Worm (Caenorhabditis elegans) whole organism, late embryonic: Measurements from ENCODE around the gene npp-23.

Source experiments
- C08G9.2 ChIP-seq: sonication (generic microtip); optimal IDR thresholded peaks from 2 replicates; lab custom pipeline; 2016; ENCODE audit warnings: mild to moderate bottlenecking, missing genetic modification characterization, moderate library complexity, missing compliant biosample characterization
- F13H6.1 ChIP-seq: sonication (generic microtip); optimal IDR thresholded peaks from 2 replicates; lab custom pipeline; 2016; ENCODE audit warnings: missing genetic modification characterization, missing compliant biosample characterization
- K02D7.2 ChIP-seq: sonication (generic microtip); optimal IDR thresholded peaks from 2 replicates; lab custom pipeline; 2017; ENCODE audit warnings: mild to moderate bottlenecking, missing genetic modification characterization, missing compliant biosample characterization
- ahr-1 ChIP-seq: sonication (generic microtip); optimal IDR thresholded peaks from 2 replicates; lab custom pipeline; 2016; ENCODE audit warnings: missing genetic modification characterization, missing compliant biosample characterization
- ama-1 ChIP-seq: fragments of 150-350 bp; optimal IDR thresholded peaks from 2 replicates; lab custom pipeline; 2014
- ceh-48 ChIP-seq: sonication (generic microtip); optimal IDR thresholded peaks from 2 replicates; lab custom pipeline; 2016; ENCODE audit warnings: missing genetic modification characterization, inconsistent platforms, missing compliant biosample characterization
- dmd-4 ChIP-seq: sonication (generic microtip); optimal IDR thresholded peaks from 2 replicates; lab custom pipeline; 2016; ENCODE audit warnings: borderline replicate concordance, missing genetic modification characterization, missing compliant biosample characterization
- fkh-10 ChIP-seq: fragments of 150-350 bp; optimal IDR thresholded peaks from 2 replicates; lab custom pipeline; 2014; ENCODE audit warnings: missing biosample characterization, missing genetic modification reagents, missing genetic modification characterization
- nhr-11 ChIP-seq: fragments of 150-350 bp; optimal IDR thresholded peaks from 2 replicates; lab custom pipeline; 2014; ENCODE audit warnings: missing biosample characterization, missing genetic modification characterization
- pax-1 ChIP-seq: fragments of 150-350 bp; optimal IDR thresholded peaks from 2 replicates; lab custom pipeline; 2014; ENCODE audit warnings: missing biosample characterization, missing genetic modification characterization
- pha-4 ChIP-seq: fragments of 150-350 bp; optimal IDR thresholded peaks from 2 replicates; lab custom pipeline; 2018; ENCODE audit warnings: missing biosample characterization, missing genetic modification reagents, missing genetic modification characterization
- tbx-2 ChIP-seq: sonication (generic microtip); optimal IDR thresholded peaks from 2 replicates; lab custom pipeline; 2016; ENCODE audit warnings: missing genetic modification characterization, missing compliant biosample characterization
- unc-3 ChIP-seq, 2 experiments: fragments of 200-800 bp in 1 of 2; sonication (Bioruptor generic) in 1 of 2; sonication (generic microtip) in 1 of 2; conservative IDR thresholded peaks in 1 of 2; optimal IDR thresholded peaks in 1 of 2; 2 replicates each; pipeline versions ENCODE4 v1.3.6 to Lab custom; 2016 to 2022; ENCODE audit warnings: missing compliant biosample characterization in 2 of 2, missing genetic modification characterization in 2 of 2, missing genetic modification reagents in 1 of 2
- unc-86 ChIP-seq: sonication (generic microtip); optimal IDR thresholded peaks from 2 replicates; lab custom pipeline; 2016; ENCODE audit warnings: missing genetic modification characterization, missing compliant biosample characterization

DNA sequence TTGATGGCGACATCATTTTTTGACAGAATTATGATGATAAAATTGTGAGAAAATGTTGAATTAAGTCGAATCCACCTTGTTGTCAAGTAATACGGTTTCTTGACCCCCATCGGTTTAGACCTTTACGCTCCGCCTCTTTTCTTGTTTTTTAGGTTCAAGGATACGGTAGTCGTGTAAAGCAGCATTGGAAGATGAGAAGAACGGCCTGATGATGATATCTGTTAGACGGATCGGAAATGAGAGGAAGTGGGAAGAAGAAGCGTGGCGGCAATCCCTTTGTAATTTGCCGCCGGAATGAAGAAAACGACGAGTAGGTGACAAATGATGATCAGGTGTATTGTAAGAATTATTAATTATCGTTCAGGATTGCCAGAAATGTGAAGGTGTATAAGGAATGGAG is 10.3 kb upstream of the npp-23 start, which contains the start of gene npax-4:
- no peak for TF ChIP-seq dmd-4 (tag; lab: Kevin White, UChicago)
- no peak for TF ChIP-seq fkh-10
- no peak for TF ChIP-seq nhr-11
- TF ChIP-seq ama-1 (lab: Kevin White, UChicago) = no peak
- no peak for TF ChIP-seq tbx-2 (tag; lab: Kevin White, UChicago)
- TF ChIP-seq ceh-48 = no peak
- TF ChIP-seq ahr-1 (tag; lab: Kevin White, UChicago) = no peak
- TF ChIP-seq pha-4 (tag; lab: Kevin White, UChicago) = no peak
- no peak for TF ChIP-seq unc-3 (GFP tag; conservative IDR thresholded peaks at IDR 0.05; lab: Robert Waterston, UW)
- no peak for TF ChIP-seq unc-3 (tag; optimal IDR thresholded peaks at IDR 0.05; lab: Kevin White, UChicago)
- TF ChIP-seq unc-86 (tag; lab: Kevin White, UChicago) = no peak
- TF ChIP-seq C08G9.2 = no peak
- no peak for TF ChIP-seq pax-1 (tag; lab: Kevin White, UChicago)
- no peak for TF ChIP-seq K02D7.2 (tag; lab: Kevin White, UChicago)
- TF ChIP-seq F13H6.1 = no peak
